Worm (Caenorhabditis elegans) whole organism, L3 larva: ENCODE measurements around the gene F55B11.2.

ENCODE experiments used
- ceh-28 ChIP-seq: fragments of 150-350 bp; optimal IDR thresholded peaks from 2 replicates; lab custom pipeline; 2014; ENCODE audit warnings: missing biosample characterization, missing genetic modification reagents, missing genetic modification characterization
- elt-3 ChIP-seq, 3 experiments: fragments of 150-350 bp in 1 of 3; sonication (generic microtip) in 2 of 3; optimal IDR thresholded peaks; 2 replicates in 2 of 3; 4 replicates in 1 of 3; lab custom pipeline; 2014 to 2017; ENCODE audit warnings: missing biosample characterization in 3 of 3, missing genetic modification characterization in 3 of 3
- fos-1 ChIP-seq: fragments of 150-350 bp; optimal IDR thresholded peaks from 2 replicates; lab custom pipeline; 2014; ENCODE audit warnings: missing biosample characterization, missing genetic modification characterization
- nhr-237 ChIP-seq: fragments of 150-350 bp; optimal IDR thresholded peaks from 2 replicates; lab custom pipeline; 2014; ENCODE audit warnings: missing biosample characterization, missing genetic modification characterization

DNA sequence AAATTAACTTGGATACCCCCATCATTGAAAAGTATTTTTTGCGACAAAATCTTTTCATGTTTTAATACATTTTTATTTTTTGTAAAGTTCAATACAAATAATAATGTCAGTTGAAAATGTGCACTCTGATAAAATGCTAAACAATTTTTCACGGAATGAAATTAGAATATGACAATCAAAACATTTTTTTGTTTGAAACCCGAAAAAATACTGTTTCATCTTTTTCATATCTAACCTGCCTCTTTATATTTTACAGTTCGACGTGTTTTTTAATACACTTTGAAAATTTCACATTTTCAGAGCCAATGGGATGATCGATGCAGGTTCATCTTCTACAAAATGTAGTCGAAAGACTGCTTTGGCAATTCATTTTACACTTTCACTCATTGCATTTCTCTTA, 29.3 kb downstream of the F55B11.2 start, which contains the start of gene clc-8:
- TF ChIP-seq ceh-28 (no peak), nhr-237 (no peak), elt-3 (tag; optimal IDR thresholded peaks at IDR 0.05; lab: Kevin White, UChicago) (no peak), fos-1 (tag; lab: Kevin White, UChicago) (no peak)
